Worm (Caenorhabditis elegans) whole organism, young adult: ENCODE measurements around the gene T09A5.5.

ENCODE experiments used
- B0261.1 ChIP-seq: sonication (generic microtip); optimal IDR thresholded peaks from 2 replicates; lab custom pipeline; 2016; ENCODE audit warnings: mild to moderate bottlenecking, missing genetic modification characterization, moderate library complexity, missing compliant biosample characterization
- C06A6.2 ChIP-seq: fragments of 200-800 bp; sonication (Bioruptor generic); conservative IDR thresholded peaks from 2 replicates; pipeline ENCODE4 v1.3.6; 2022; ENCODE audit warnings: missing genetic modification characterization, missing compliant biosample characterization
- C17E4.6 ChIP-seq: fragments of 200-800 bp; sonication (Bioruptor generic); IDR thresholded peaks from 2 replicates; pipeline ENCODE4 v1.3.6; 2022; ENCODE audit warnings: missing genetic modification reagents, missing genetic modification characterization, missing compliant biosample characterization
- D2030.7 ChIP-seq: fragments of 200-800 bp; sonication (Bioruptor generic); IDR thresholded peaks from 2 replicates; pipeline ENCODE4 v1.3.6; 2022; ENCODE audit warnings: missing genetic modification reagents, missing genetic modification characterization, missing compliant biosample characterization
- F23B12.7 ChIP-seq: sonication (generic microtip); optimal IDR thresholded peaks from 2 replicates; lab custom pipeline; 2017; ENCODE audit warnings: missing genetic modification characterization, mild to moderate bottlenecking, missing compliant biosample characterization, antibody characterized with exemption, moderate library complexity; ENCODE audit not compliant: insufficient read depth
- F49E8.2 ChIP-seq: sonication (generic microtip); optimal IDR thresholded peaks from 3 replicates; lab custom pipeline; 2017; ENCODE audit warnings: missing genetic modification characterization, mild to moderate bottlenecking, missing compliant biosample characterization, antibody characterized with exemption, moderate library complexity; ENCODE audit not compliant: insufficient read depth
- F57A8.1 ChIP-seq: fragments of 200-800 bp; sonication (Bioruptor generic); optimal IDR thresholded peaks from 2 replicates; lab custom pipeline; 2018; ENCODE audit warnings: mild to moderate bottlenecking, missing genetic modification characterization, moderate library complexity, missing compliant biosample characterization
- K12H6.12 ChIP-seq: fragments of 200-800 bp; sonication (Bioruptor generic); optimal IDR thresholded peaks from 2 replicates; lab custom pipeline; 2018; ENCODE audit warnings: mild to moderate bottlenecking, missing genetic modification characterization, missing compliant biosample characterization
- T07F8.4 ChIP-seq: sonication (generic microtip); optimal IDR thresholded peaks from 2 replicates; lab custom pipeline; 2016; ENCODE audit warnings: mild to moderate bottlenecking, missing genetic modification characterization, moderate library complexity, missing compliant biosample characterization
- Y56A3A.18 ChIP-seq: fragments of 200-800 bp; sonication (Bioruptor generic); IDR thresholded peaks from 2 replicates; pipeline ENCODE4 v1.3.6; 2022; ENCODE audit warnings: missing genetic modification reagents, missing genetic modification characterization, missing compliant biosample characterization
- Y95B8A.8 ChIP-seq: fragments of 200-800 bp; sonication (Bioruptor generic); IDR thresholded peaks from 2 replicates; pipeline ENCODE4 v1.3.6; 2022; ENCODE audit warnings: missing genetic modification reagents, missing genetic modification characterization, missing compliant biosample characterization
- aptf-2 ChIP-seq: fragments of 200-800 bp; sonication (Bioruptor generic); conservative IDR thresholded peaks from 2 replicates; pipeline ENCODE4 v1.3.6; 2022; ENCODE audit warnings: missing genetic modification reagents, missing genetic modification characterization, missing compliant biosample characterization
- attf-3 ChIP-seq: fragments of 200-800 bp; sonication (Bioruptor generic); conservative IDR thresholded peaks from 2 replicates; pipeline ENCODE4 v1.3.6; 2022; ENCODE audit warnings: missing genetic modification reagents, missing genetic modification characterization, missing compliant biosample characterization
- attf-5 ChIP-seq: fragments of 200-800 bp; sonication (Bioruptor generic); optimal IDR thresholded peaks from 2 replicates; lab custom pipeline; 2018; ENCODE audit warnings: mild to moderate bottlenecking, missing genetic modification characterization, missing compliant biosample characterization
- attf-6 ChIP-seq: fragments of 200-800 bp; sonication (Bioruptor generic); IDR thresholded peaks from 2 replicates; pipeline ENCODE4 v1.3.6; 2022; ENCODE audit warnings: missing genetic modification reagents, missing genetic modification characterization, missing compliant biosample characterization
- bed-1 ChIP-seq: fragments of 200-800 bp; sonication (Bioruptor generic); IDR thresholded peaks from 2 replicates; pipeline ENCODE4 v1.3.6; 2022; ENCODE audit warnings: missing genetic modification reagents, missing genetic modification characterization, missing compliant biosample characterization
- cebp-1 ChIP-seq, 2 experiments: fragments of 200-800 bp in 1 of 2; sonication (Bioruptor generic) in 1 of 2; sonication (generic microtip) in 1 of 2; IDR thresholded peaks in 1 of 2; optimal IDR thresholded peaks in 1 of 2; 2 replicates each; pipeline versions ENCODE4 v1.3.6 to Lab custom; 2017 to 2022; ENCODE audit warnings: missing compliant biosample characterization in 2 of 2, missing genetic modification characterization in 2 of 2, mild to moderate bottlenecking in 1 of 2, missing genetic modification reagents in 1 of 2, moderate library complexity in 1 of 2
- ceh-100 ChIP-seq: fragments of 200-800 bp; sonication (Bioruptor generic); IDR thresholded peaks from 2 replicates; pipeline ENCODE4 v1.3.6; 2022; ENCODE audit warnings: missing genetic modification reagents, missing genetic modification characterization, missing compliant biosample characterization
- ceh-27 ChIP-seq: fragments of 200-800 bp; sonication (Bioruptor generic); optimal IDR thresholded peaks from 2 replicates; lab custom pipeline; 2018; ENCODE audit warnings: mild to moderate bottlenecking, missing genetic modification characterization, moderate library complexity, missing compliant biosample characterization
- die-1 ChIP-seq: sonication (generic microtip); optimal IDR thresholded peaks from 2 replicates; lab custom pipeline; 2016; ENCODE audit warnings: missing genotype, mild to moderate bottlenecking, missing genetic modification characterization, missing compliant biosample characterization
- efl-1 ChIP-seq: fragments of 150-350 bp; optimal IDR thresholded peaks from 2 replicates; lab custom pipeline; 2014; ENCODE audit warnings: missing biosample characterization, missing genetic modification reagents, missing genetic modification characterization
- egl-44 ChIP-seq: fragments of 200-800 bp; sonication (Bioruptor generic); IDR thresholded peaks from 2 replicates; pipeline ENCODE4 v1.3.6; 2022; ENCODE audit warnings: missing genetic modification reagents, missing genetic modification characterization, missing compliant biosample characterization
- fkh-3 ChIP-seq: sonication (generic microtip); optimal IDR thresholded peaks from 2 replicates; lab custom pipeline; 2016; ENCODE audit warnings: mild to moderate bottlenecking, missing genetic modification characterization, missing compliant biosample characterization
- him-1 ChIP-seq: sonication (generic microtip); optimal IDR thresholded peaks from 2 replicates; lab custom pipeline; 2016; ENCODE audit warnings: missing genotype, missing genetic modification reagents, missing genetic modification characterization, missing compliant biosample characterization
- hrde-1 ChIP-seq: sonication (generic microtip); optimal IDR thresholded peaks from 2 replicates; lab custom pipeline; 2016; ENCODE audit warnings: missing genetic modification characterization, mild to moderate bottlenecking, missing compliant biosample characterization, moderate library complexity, missing genotype, missing genetic modification reagents, borderline replicate concordance
- lin-35 ChIP-seq, 3 experiments: fragments of 150-350 bp in 2 of 3; sonication (generic microtip) in 1 of 3; optimal IDR thresholded peaks; 2 replicates each; lab custom pipeline; 2014 to 2018; ENCODE audit warnings: missing biosample characterization in 3 of 3, missing genetic modification characterization in 3 of 3, missing genetic modification reagents in 3 of 3
- lin-54 ChIP-seq: fragments of 200-800 bp; sonication (Bioruptor generic); optimal IDR thresholded peaks from 2 replicates; lab custom pipeline; 2018; ENCODE audit warnings: mild to moderate bottlenecking, missing genetic modification characterization, missing compliant biosample characterization
- lir-1 ChIP-seq: fragments of 200-800 bp; sonication (Bioruptor generic); conservative IDR thresholded peaks from 2 replicates; pipeline ENCODE4 v1.3.6; 2022; ENCODE audit warnings: missing genetic modification reagents, missing genetic modification characterization, missing compliant biosample characterization
- nfya-1 ChIP-seq: sonication (generic microtip); optimal IDR thresholded peaks from 2 replicates; lab custom pipeline; 2017; ENCODE audit warnings: antibody characterized with exemption, missing compliant biosample characterization, missing genetic modification characterization, borderline replicate concordance; ENCODE audit not compliant: insufficient read depth
- nfyb-1 ChIP-seq: fragments of 200-800 bp; sonication (Bioruptor generic); IDR thresholded peaks from 2 replicates; pipeline ENCODE4 v1.3.6; 2022; ENCODE audit warnings: missing genetic modification reagents, missing genetic modification characterization, missing compliant biosample characterization
- nhr-80 ChIP-seq: sonication (generic microtip); optimal IDR thresholded peaks from 2 replicates; lab custom pipeline; 2016; ENCODE audit warnings: missing genetic modification characterization, missing compliant biosample characterization
- pbrm-1 ChIP-seq: fragments of 200-800 bp; sonication (Bioruptor generic); IDR thresholded peaks from 2 replicates; pipeline ENCODE4 v1.3.6; 2022; ENCODE audit warnings: missing genetic modification reagents, missing genetic modification characterization, missing compliant biosample characterization
- pha-4 ChIP-seq: fragments of 150-350 bp; sonication (generic microtip); optimal IDR thresholded peaks from 2 replicates; lab custom pipeline; 2014; ENCODE audit warnings: missing biosample characterization, missing genetic modification reagents, missing genetic modification characterization
- rec-8 ChIP-seq, 2 experiments: sonication (generic microtip); optimal IDR thresholded peaks; 2 replicates each; lab custom pipeline; 2016; ENCODE audit warnings: mild to moderate bottlenecking in 2 of 2, missing genetic modification characterization in 2 of 2, missing genetic modification reagents in 2 of 2, missing genotype in 2 of 2, missing biosample characterization in 1 of 2, missing compliant biosample characterization in 1 of 2, moderate library complexity in 1 of 2
- snpc-3.4 ChIP-seq: sonication (generic microtip); optimal IDR thresholded peaks from 2 replicates; lab custom pipeline; 2017; ENCODE audit warnings: missing genetic modification characterization, mild to moderate bottlenecking, missing compliant biosample characterization, antibody characterized with exemption, moderate library complexity, missing genotype, missing genetic modification reagents
- snpc-4 ChIP-seq, 5 experiments: fragments of 150-350 bp in 1 of 5; sonication (generic microtip) in 4 of 5; optimal IDR thresholded peaks; 2 replicates each; lab custom pipeline; 2014 to 2018; ENCODE audit warnings: missing genetic modification characterization in 5 of 5, missing biosample characterization in 3 of 5, antibody characterized with exemption in 2 of 5, mild to moderate bottlenecking in 2 of 5, missing compliant biosample characterization in 2 of 5, missing genotype in 2 of 5, moderate library complexity in 2 of 5, missing genetic modification reagents in 1 of 5
- ztf-18 ChIP-seq: sonication (generic microtip); optimal IDR thresholded peaks from 2 replicates; lab custom pipeline; 2016; ENCODE audit warnings: missing genotype, mild to moderate bottlenecking, missing genetic modification characterization, missing compliant biosample characterization

The T09A5.5 gene

DNA sequence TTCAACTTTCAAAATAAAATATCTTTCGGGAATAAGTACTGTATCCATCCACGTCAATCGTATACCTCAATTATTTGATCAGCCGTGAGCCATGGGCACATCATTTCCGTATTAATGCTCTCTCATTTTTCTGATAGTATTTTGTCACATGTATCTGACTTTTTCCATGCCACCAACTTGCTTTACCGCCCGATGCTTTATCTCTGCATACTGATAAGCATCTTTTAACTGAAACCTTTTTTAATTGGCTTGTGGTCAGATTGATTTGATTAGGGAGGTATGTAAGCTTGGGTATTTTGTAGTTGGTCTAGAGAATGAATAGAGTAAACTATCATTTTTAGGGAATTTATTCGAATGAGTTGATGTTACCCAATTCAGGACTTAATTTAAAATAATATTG is 35.7 kb upstream of the T09A5.5 start:
- TF ChIP-seq nhr-80 (tag; lab: Kevin White, UChicago) (peak; percentile 49), lin-54 (GFP tag; lab: Kevin White, UChicago) (no peak), die-1 (tag; lab: Kevin White, UChicago) (no peak), egl-44 (GFP tag; lab: Robert Waterston, UW) (no peak), C06A6.2 (GFP tag; lab: Robert Waterston, UW) (no peak), aptf-2 (GFP tag; lab: Robert Waterston, UW) (no peak), F23B12.7 (no peak)
- TF ChIP-seq, all 124 proteins: peak for 1

- no peak for TF ChIP-seq cebp-1 (GFP tag; IDR thresholded peaks at IDR 0.05; lab: Robert Waterston, UW)
- peak; percentile 12 for TF ChIP-seq cebp-1 (tag; optimal IDR thresholded peaks at IDR 0.05; lab: Kevin White, UChicago)
- TF ChIP-seq snpc-3.4 (tag; lab: Kevin White, UChicago): no peak
- TF ChIP-seq pha-4: peak; percentile 59
Measured at ce11 chrII:7888759-7889158, 35.2 kb upstream of the T09A5.5 start.

ce11 chrII:7887295-7887694 is 33.7 kb upstream of the T09A5.5 start:
- TF ChIP-seq cebp-1 (GFP tag; IDR thresholded peaks at IDR 0.05; lab: Robert Waterston, UW): peak; percentile 88
- peak; percentile 96 for TF ChIP-seq cebp-1 (tag; optimal IDR thresholded peaks at IDR 0.05; lab: Kevin White, UChicago)
- TF ChIP-seq K12H6.12 (tag; lab: Kevin White, UChicago): peak; percentile 58
- peak; percentile 25 for TF ChIP-seq attf-5 (GFP tag; lab: Kevin White, UChicago)
- TF ChIP-seq ceh-27 (GFP tag; lab: Kevin White, UChicago): peak; percentile 44
- no peak for TF ChIP-seq rec-8 (tag; optimal IDR thresholded peaks at IDR 0.05; lab: Kevin White, UChicago)
- TF ChIP-seq lin-35 (GFP tag; optimal IDR thresholded peaks at IDR 0.05; lab: Kevin White, UChicago): peak in 1 of 3 experiments; percentile 10
- TF ChIP-seq nfyb-1 (GFP tag; lab: Robert Waterston, UW): peak; percentile 41; the same call in 1 of the 2 replicates
- TF ChIP-seq snpc-4 (GFP tag; optimal IDR thresholded peaks at IDR 0.05; lab: Kevin White, UChicago): no peak
- no peak for TF ChIP-seq snpc-4 (tag; optimal IDR thresholded peaks at IDR 0.05; lab: Kevin White, UChicago)

ce11 chrII:7884898-7885297 is 31.3 kb upstream of the T09A5.5 start:
- TF ChIP-seq bed-1 (GFP tag; lab: Robert Waterston, UW) (no peak), cebp-1 (GFP tag; IDR thresholded peaks at IDR 0.05; lab: Robert Waterston, UW) (peak; percentile 43; the same call in 1 of the 2 replicates), cebp-1 (tag; optimal IDR thresholded peaks at IDR 0.05; lab: Kevin White, UChicago) (peak; percentile 89), K12H6.12 (tag; lab: Kevin White, UChicago) (peak; percentile 11), nfya-1 (tag; lab: Kevin White, UChicago) (no peak), Y56A3A.18 (GFP tag; lab: Robert Waterston, UW) (no peak), him-1 (tag; lab: Kevin White, UChicago) (no peak), ceh-27 (GFP tag; lab: Kevin White, UChicago) (peak; percentile 12), efl-1 (GFP tag; lab: Kevin White, UChicago) (no peak), ztf-18 (tag; lab: Kevin White, UChicago) (no peak), lin-35 (GFP tag; optimal IDR thresholded peaks at IDR 0.05; lab: Kevin White, UChicago) (peak in 1 of 3 experiments; percentile 17), hrde-1 (tag; lab: Kevin White, UChicago) (no peak), B0261.1 (tag; lab: Kevin White, UChicago) (no peak), T07F8.4 (tag; lab: Kevin White, UChicago) (no peak)

ce11 chrII:7880373-7880862 is 26.8 kb upstream of the T09A5.5 start, which contains the start of gene perm-1:
perm-1 (plus strand) TSS chrII:7880812.
- TF ChIP-seq lin-54 (GFP tag; lab: Kevin White, UChicago) (peak; percentile 89), attf-3 (GFP tag; lab: Robert Waterston, UW) (peak; percentile 51; the same call in 1 of the 2 replicates), F57A8.1 (no peak), ceh-100 (peak; percentile 48; the same call in 1 of the 2 replicates), D2030.7 (GFP tag; lab: Robert Waterston, UW) (peak; percentile 96), lir-1 (GFP tag; lab: Robert Waterston, UW) (peak; percentile 36; the same call in 1 of the 2 replicates), C17E4.6 (0 out of 2 replicates have a peak, but pooled peaks have one; percentile 60), fkh-3 (no peak), F49E8.2 (tag; lab: Kevin White, UChicago) (peak; percentile 87), Y95B8A.8 (peak; percentile 92), pbrm-1 (GFP tag; lab: Robert Waterston, UW) (peak; percentile 57), attf-6 (GFP tag; lab: Robert Waterston, UW) (no peak)
